Worm (Caenorhabditis elegans): Measurements from ENCODE around the gene vps-22.

The vps-22 gene

ce11 chrIII:5004621-5005020 is 42.3 kb upstream of the vps-22 start, which contains the start of gene R144.6:
R144.6 (minus strand) TSS chrIII:5004721.
- TF ChIP-seq pqm-1 (tag; optimal IDR thresholded peaks at IDR 0.05), result no peak
- no peak for TF ChIP-seq lin-39 (tag; optimal IDR thresholded peaks at IDR 0.05)
- no peak for TF ChIP-seq ceh-28 (tag; optimal IDR thresholded peaks at IDR 0.05)
- TF ChIP-seq lin-15B (tag; optimal IDR thresholded peaks at IDR 0.05), result no peak

ce11 chrIII:5002231-5002630 is 39.9 kb upstream of the vps-22 start, which contains the start of gene R144.10:
R144.10 (minus strand) TSS chrIII:5002331.
- TF ChIP-seq mes-2 (tag; optimal IDR thresholded peaks at IDR 0.05; ENCODE audit: poor library complexity, severe bottlenecking) (no peak), fos-1 (tag; optimal IDR thresholded peaks at IDR 0.05) (no peak), nhr-6 (tag; optimal IDR thresholded peaks at IDR 0.05) (no peak), dmd-8 (GFP tag; IDR thresholded peaks at IDR 0.05) (no peak), nhr-10 (tag; optimal IDR thresholded peaks at IDR 0.05) (no peak), set-16 (GFP tag; IDR thresholded peaks at IDR 0.05) (no peak)

ce11 chrIII:4998956-4999425 is 36.7 kb upstream of the vps-22 start, which contains the start of gene smcr-8:
smcr-8 (plus strand) TSS chrIII:4999375.
- TF ChIP-seq hlh-30 (tag; optimal IDR thresholded peaks at IDR 0.05; ENCODE audit: insufficient read depth) (no peak), madf-5 (GFP tag; IDR thresholded peaks at IDR 0.05) (no peak), nhr-11 (tag; optimal IDR thresholded peaks at IDR 0.05) (no peak), duxl-1 (tag; optimal IDR thresholded peaks at IDR 0.05; ENCODE audit: poor library complexity) (no peak), arid-1 (GFP tag; conservative IDR thresholded peaks at IDR 0.05) (no peak), lsy-2 (tag; optimal IDR thresholded peaks at IDR 0.05) (peak in 1 of 2 experiments; percentile 2), mdt-29 (GFP tag; IDR thresholded peaks at IDR 0.05) (no peak), ztf-7 (tag; optimal IDR thresholded peaks at IDR 0.05) (no peak), ztf-11 (tag; optimal IDR thresholded peaks at IDR 0.05) (no peak), spr-3 (GFP tag; optimal IDR thresholded peaks at IDR 0.05) (no peak), Y48G9A.11 (GFP tag; IDR thresholded peaks at IDR 0.05) (0 out of 2 replicates have a peak, but pooled peaks have one; percentile 30), dmd-8 (GFP tag; IDR thresholded peaks at IDR 0.05) (no peak), vab-7 (GFP tag; IDR thresholded peaks at IDR 0.05) (no peak), nhr-6 (tag; optimal IDR thresholded peaks at IDR 0.05) (no peak), dpl-1 (GFP tag; optimal IDR thresholded peaks at IDR 0.05) (peak; percentile 4), aly-2 (tag; optimal IDR thresholded peaks at IDR 0.05) (no peak), fkh-10 (GFP tag; optimal IDR thresholded peaks at IDR 0.05) (no peak), cey-2 (tag; optimal IDR thresholded peaks at IDR 0.05; ENCODE audit: borderline replicate concordance, insufficient read depth) (no peak), hmg-1.1 (GFP tag; IDR thresholded peaks at IDR 0.05) (no peak), tra-1 (GFP tag; IDR thresholded peaks at IDR 0.05) (0 out of 2 replicates have a peak, but pooled peaks have one; percentile 30), unc-62 (GFP tag; optimal IDR thresholded peaks at IDR 0.05 in 1 of 2) (no peak), unc-62 (tag; optimal IDR thresholded peaks at IDR 0.05) (no peak), ZK337.2 (GFP tag; IDR thresholded peaks at IDR 0.05) (no peak), ZK546.5 (tag; optimal IDR thresholded peaks at IDR 0.05) (no peak), mdl-1 (tag; optimal IDR thresholded peaks at IDR 0.05) (no peak), mes-2 (tag; optimal IDR thresholded peaks at IDR 0.05; ENCODE audit: poor library complexity, severe bottlenecking) (peak; percentile 74), mep-1 (tag; optimal IDR thresholded peaks at IDR 0.05) (no peak), unc-39 (tag; optimal IDR thresholded peaks at IDR 0.05) (no peak), lin-1 (GFP tag; IDR thresholded peaks at IDR 0.05) (no peak), unc-130 (GFP tag; optimal IDR thresholded peaks at IDR 0.05) (peak; percentile 88), hif-1 (tag; optimal IDR thresholded peaks at IDR 0.05) (peak in 1 of 2 experiments; percentile 44), daf-12 (tag; optimal IDR thresholded peaks at IDR 0.05) (no peak), zag-1 (tag; optimal IDR thresholded peaks at IDR 0.05) (no peak), lin-13 (GFP tag; optimal IDR thresholded peaks at IDR 0.05) (no peak), lin-39 (tag; optimal IDR thresholded peaks at IDR 0.05) (no peak), nhr-28 (tag; optimal IDR thresholded peaks at IDR 0.05) (no peak)
